Fruit fly (Drosophila melanogaster) whole organism, embryonic: Measurements from ENCODE around the gene CG42676.
A peak's percentile ranks its signal among the peaks of the same experiment; 100 is the strongest.

Experiments used
- Aef1 ChIP-seq: fragments of 200-800 bp; sonication (Bioruptor generic); IDR thresholded peaks from 3 replicates; pipeline ENCODE4 v1.3.6; 2022; ENCODE audit warnings: missing biosample characterization, missing genetic modification characterization
- Atf3 ChIP-seq: fragments of 200-800 bp; sonication (Bioruptor generic); optimal IDR thresholded peaks from 3 replicates; lab custom pipeline; 2016; ENCODE audit warnings: missing biosample characterization, missing genetic modification characterization
- CG10209 ChIP-seq: fragments of 200-800 bp; sonication (Bioruptor generic); optimal IDR thresholded peaks from 3 replicates; lab custom pipeline; 2017; ENCODE audit warnings: missing biosample characterization, mild to moderate bottlenecking, missing genetic modification characterization, missing genetic modification reagents
- CG10543 ChIP-seq: fragments of 200-800 bp; sonication (Bioruptor generic); optimal IDR thresholded peaks from 3 replicates; lab custom pipeline; 2017; ENCODE audit warnings: missing biosample characterization, mild to moderate bottlenecking, missing genetic modification characterization, moderate library complexity
- CG14667 ChIP-seq: fragments of 200-800 bp; sonication (Bioruptor generic); IDR thresholded peaks from 2 replicates; pipeline ENCODE4 v1.3.6; 2022; ENCODE audit warnings: missing biosample characterization, missing genetic modification characterization
- CG14965 ChIP-seq: fragments of 200-800 bp; sonication (Bioruptor generic); optimal IDR thresholded peaks from 2 replicates; lab custom pipeline; 2016; ENCODE audit warnings: missing biosample characterization, missing genetic modification characterization, borderline replicate concordance
- CG1603 ChIP-seq: fragments of 200-800 bp; sonication (Bioruptor generic); optimal IDR thresholded peaks from 2 replicates; lab custom pipeline; 2019; ENCODE audit warnings: missing biosample characterization, mild to moderate bottlenecking, missing genetic modification characterization, moderate library complexity
- CG31365 ChIP-seq: fragments of 200-800 bp; sonication (Bioruptor generic); optimal IDR thresholded peaks from 2 replicates; lab custom pipeline; 2018; ENCODE audit warnings: missing biosample characterization, mild to moderate bottlenecking, missing genetic modification characterization
- CG3163 ChIP-seq: fragments of 200-800 bp; sonication (Bioruptor generic); optimal IDR thresholded peaks from 3 replicates; lab custom pipeline; 2016; ENCODE audit warnings: missing biosample characterization, missing genetic modification characterization
- CG33557 ChIP-seq: fragments of 200-800 bp; sonication (Bioruptor generic); optimal IDR thresholded peaks from 2 replicates; lab custom pipeline; 2019; ENCODE audit warnings: missing biosample characterization, mild to moderate bottlenecking, missing genetic modification characterization, moderate library complexity
- CG3847 ChIP-seq: fragments of 200-800 bp; sonication (Bioruptor generic); IDR thresholded peaks from 2 replicates; pipeline ENCODE4 v1.3.6; 2022; ENCODE audit warnings: missing biosample characterization, missing genetic modification characterization
- CG42726 ChIP-seq: fragments of 200-800 bp; sonication (Bioruptor generic); IDR thresholded peaks from 2 replicates; pipeline ENCODE4 v1.3.6; 2022; ENCODE audit warnings: missing biosample characterization, missing genetic modification characterization; ENCODE audit not compliant: partially characterized antibody
- CG4282 ChIP-seq: fragments of 200-800 bp; sonication (Bioruptor generic); optimal IDR thresholded peaks from 2 replicates; lab custom pipeline; 2016; ENCODE audit warnings: missing biosample characterization, missing genetic modification characterization
- CG6175 ChIP-seq: fragments of 200-800 bp; sonication (Bioruptor generic); IDR thresholded peaks from 3 replicates; pipeline ENCODE4 v1.3.6; 2022; ENCODE audit warnings: missing biosample characterization, missing genetic modification characterization
- CG6254 ChIP-seq: fragments of 200-800 bp; sonication (Bioruptor generic); optimal IDR thresholded peaks from 3 replicates; lab custom pipeline; 2017; ENCODE audit warnings: mild to moderate bottlenecking, missing biosample characterization, missing genetic modification reagents, missing genetic modification characterization
- CG6765 ChIP-seq: fragments of 200-800 bp; sonication (Bioruptor generic); optimal IDR thresholded peaks from 3 replicates; lab custom pipeline; 2017; ENCODE audit warnings: missing biosample characterization, mild to moderate bottlenecking, missing genetic modification characterization
- CG6813 ChIP-seq: fragments of 200-800 bp; sonication (Bioruptor generic); optimal IDR thresholded peaks from 2 replicates; lab custom pipeline; 2017; ENCODE audit warnings: missing biosample characterization, missing genetic modification characterization, mild to moderate bottlenecking, moderate library complexity, missing genetic modification reagents
- CG7963 ChIP-seq: fragments of 200-800 bp; sonication (Bioruptor generic); IDR thresholded peaks from 3 replicates; pipeline ENCODE4 v1.3.6; 2022; ENCODE audit warnings: missing biosample characterization, missing genetic modification characterization; ENCODE audit not compliant: partially characterized antibody
- CG9876 ChIP-seq: fragments of 200-800 bp; sonication (Bioruptor generic); optimal IDR thresholded peaks from 2 replicates; lab custom pipeline; 2016; ENCODE audit warnings: missing biosample characterization, missing genetic modification characterization
- Camta ChIP-seq: fragments of 200-800 bp; sonication (Bioruptor generic); optimal IDR thresholded peaks from 2 replicates; lab custom pipeline; 2016; ENCODE audit warnings: missing biosample characterization, missing genetic modification characterization
- Dip3 ChIP-seq: fragments of 200-800 bp; sonication (Bioruptor generic); optimal IDR thresholded peaks from 3 replicates; lab custom pipeline; 2016; ENCODE audit warnings: missing biosample characterization, missing genetic modification characterization
- E2f2 ChIP-seq: fragments of 200-800 bp; sonication (Bioruptor generic); IDR thresholded peaks from 2 replicates; pipeline ENCODE4 v1.3.6; 2022; ENCODE audit warnings: missing biosample characterization, missing genetic modification characterization
- Gug ChIP-seq: fragments of 200-800 bp; sonication (Bioruptor generic); IDR thresholded peaks from 4 replicates; pipeline ENCODE4 v1.3.6; 2022; ENCODE audit warnings: missing biosample characterization, missing genetic modification characterization
- Hr3 ChIP-seq: fragments of 200-800 bp; sonication (Bioruptor generic); optimal IDR thresholded peaks from 3 replicates; lab custom pipeline; 2016; ENCODE audit warnings: missing biosample characterization, missing genetic modification characterization
- MESR4 ChIP-seq: fragments of 200-800 bp; sonication (Bioruptor generic); optimal IDR thresholded peaks from 2 replicates; lab custom pipeline; 2018; ENCODE audit warnings: missing biosample characterization, mild to moderate bottlenecking, missing genetic modification characterization, moderate library complexity
- Mes4 ChIP-seq: fragments of 200-800 bp; sonication (Bioruptor generic); optimal IDR thresholded peaks from 2 replicates; lab custom pipeline; 2016; ENCODE audit warnings: missing biosample characterization, missing genetic modification characterization
- Oli ChIP-seq: fragments of 200-800 bp; sonication (Bioruptor generic); optimal IDR thresholded peaks from 2 replicates; lab custom pipeline; 2018; ENCODE audit warnings: missing biosample characterization, mild to moderate bottlenecking, missing genetic modification characterization, moderate library complexity
- Ptx1 ChIP-seq: fragments of 200-800 bp; sonication (Bioruptor generic); IDR thresholded peaks from 2 replicates; pipeline ENCODE4 v1.3.6; 2022; ENCODE audit warnings: missing biosample characterization, missing genetic modification characterization
- Rx ChIP-seq: fragments of 200-800 bp; sonication (Bioruptor generic); IDR thresholded peaks from 2 replicates; pipeline ENCODE4 v1.3.6; 2022; ENCODE audit warnings: missing biosample characterization, missing genetic modification characterization
- Xrp1 ChIP-seq: fragments of 200-800 bp; sonication (Bioruptor generic); IDR thresholded peaks from 2 replicates; pipeline ENCODE4 v1.3.6; 2022; ENCODE audit warnings: missing biosample characterization, missing genetic modification characterization
- ac ChIP-seq: fragments of 200-800 bp; sonication (Bioruptor generic); optimal IDR thresholded peaks from 3 replicates; lab custom pipeline; 2017; ENCODE audit warnings: missing biosample characterization, mild to moderate bottlenecking, missing genetic modification characterization
- ase ChIP-seq: fragments of 200-800 bp; sonication (Bioruptor generic); IDR thresholded peaks from 3 replicates; pipeline ENCODE4 v1.3.6; 2022; ENCODE audit warnings: missing biosample characterization, missing genetic modification characterization
- az2 ChIP-seq: fragments of 200-800 bp; sonication (Bioruptor generic); optimal IDR thresholded peaks from 3 replicates; lab custom pipeline; 2016; ENCODE audit warnings: missing biosample characterization, missing genetic modification characterization
- chinmo ChIP-seq: fragments of 200-800 bp; sonication (Bioruptor generic); IDR thresholded peaks from 4 replicates; pipeline ENCODE4 v1.3.6; 2022; ENCODE audit warnings: missing biosample characterization, missing genetic modification characterization; ENCODE audit not compliant: partially characterized antibody
- emc ChIP-seq: fragments of 200-800 bp; sonication (Bioruptor generic); optimal IDR thresholded peaks from 2 replicates; lab custom pipeline; 2016; ENCODE audit warnings: missing biosample characterization, missing genetic modification characterization
- eve ChIP-seq, 2 experiments: fragments of >200 bp; optimal IDR thresholded peaks; 2 replicates each; lab custom pipeline; 2017; ENCODE audit warnings: missing biosample characterization in 2 of 2, missing genetic modification characterization in 2 of 2
- eyg ChIP-seq: fragments of 200-800 bp; sonication (Bioruptor generic); optimal IDR thresholded peaks from 3 replicates; lab custom pipeline; 2016; ENCODE audit warnings: missing biosample characterization, missing genetic modification characterization
- nau ChIP-seq: fragments of 200-800 bp; sonication (Bioruptor generic); optimal IDR thresholded peaks from 3 replicates; lab custom pipeline; 2017; ENCODE audit warnings: missing biosample characterization, mild to moderate bottlenecking, missing genetic modification characterization, missing genetic modification reagents
- pum ChIP-seq: fragments of 200-800 bp; sonication (Bioruptor generic); optimal IDR thresholded peaks from 2 replicates; lab custom pipeline; 2016; ENCODE audit warnings: missing biosample characterization, missing genetic modification characterization
- run ChIP-seq: fragments of 200-800 bp; sonication (Bioruptor generic); optimal IDR thresholded peaks from 3 replicates; lab custom pipeline; 2018; ENCODE audit warnings: missing biosample characterization, mild to moderate bottlenecking, missing genetic modification characterization
- sd ChIP-seq: fragments of 200-800 bp; sonication (Bioruptor generic); optimal IDR thresholded peaks from 3 replicates; lab custom pipeline; 2018; ENCODE audit warnings: missing biosample characterization, mild to moderate bottlenecking, missing genetic modification characterization, moderate library complexity
- sens-2 ChIP-seq: fragments of 200-800 bp; sonication (Bioruptor generic); IDR thresholded peaks from 2 replicates; pipeline ENCODE4 v1.3.6; 2022; ENCODE audit warnings: missing biosample characterization, missing genetic modification characterization
- seq ChIP-seq: fragments of 200-800 bp; sonication (Bioruptor generic); IDR thresholded peaks from 2 replicates; pipeline ENCODE4 v1.3.6; 2022; ENCODE audit warnings: missing biosample characterization, missing genetic modification characterization
- tio ChIP-seq: fragments of 200-800 bp; sonication (Bioruptor generic); optimal IDR thresholded peaks from 2 replicates; lab custom pipeline; 2017; ENCODE audit warnings: missing biosample characterization, missing genetic modification characterization, inconsistent platforms
- ttk ChIP-seq: fragments of 200-800 bp; sonication (Bioruptor generic); IDR thresholded peaks from 2 replicates; pipeline ENCODE4 v2.1.2; 2022; ENCODE audit warnings: missing biosample characterization, missing genetic modification characterization
- unc-4 ChIP-seq: fragments of 200-800 bp; sonication (Bioruptor generic); IDR thresholded peaks from 2 replicates; pipeline ENCODE4 v1.3.6; 2022; ENCODE audit warnings: missing biosample characterization, missing genetic modification characterization; ENCODE audit not compliant: partially characterized antibody
- wor ChIP-seq: fragments of 200-800 bp; sonication (Bioruptor generic); IDR thresholded peaks from 2 replicates; pipeline ENCODE4 v1.3.6; 2022; ENCODE audit warnings: missing biosample characterization, missing genetic modification characterization
- zfh1 ChIP-seq: fragments of 200-800 bp; sonication (Bioruptor generic); IDR thresholded peaks from 3 replicates; pipeline ENCODE4 v1.3.6; 2022; ENCODE audit warnings: missing biosample characterization, missing genetic modification characterization

The CG42676 gene

DNA sequence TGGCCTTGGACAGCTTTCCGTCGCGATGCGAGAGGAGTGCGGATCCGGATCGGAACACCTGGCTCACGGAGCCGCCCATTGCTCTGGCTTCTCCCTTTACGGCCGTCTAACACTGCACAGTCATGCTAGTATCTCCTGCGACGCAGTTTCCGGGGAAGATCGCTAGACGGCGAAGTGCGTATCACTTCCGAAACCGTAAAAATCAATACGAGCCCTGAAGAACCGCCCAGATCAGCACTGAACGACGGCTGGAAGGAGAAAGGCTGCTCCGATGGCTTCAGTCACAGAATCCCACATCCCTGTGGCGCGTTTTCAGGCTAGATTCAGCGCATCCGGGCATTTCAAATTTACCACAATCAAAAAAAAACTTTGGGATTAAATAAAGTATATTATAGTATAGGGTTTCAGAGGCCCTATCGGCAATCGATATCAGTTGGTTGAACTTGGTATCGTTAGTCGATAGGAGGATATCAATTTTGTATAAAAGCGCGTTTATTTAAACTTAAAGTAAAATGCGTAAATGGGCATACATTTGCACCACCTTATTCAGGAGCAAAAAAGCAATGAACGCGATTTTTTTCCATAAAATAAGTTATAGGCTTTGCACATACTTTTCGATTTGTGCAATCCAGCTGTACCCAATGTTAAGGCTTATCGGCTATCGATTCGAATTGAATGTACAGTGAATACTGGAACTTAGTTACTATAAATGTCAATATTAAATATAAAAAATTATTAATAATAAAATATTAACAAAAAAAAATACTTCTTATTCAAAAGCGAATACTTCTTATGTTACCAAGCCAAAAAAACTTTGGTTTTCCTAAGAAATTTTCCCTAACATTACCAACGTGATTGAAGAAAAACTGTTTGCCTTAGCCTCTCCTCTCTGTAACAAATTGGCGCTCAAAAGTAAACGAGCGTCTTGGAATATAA, 27.9 kb upstream of the CG42676 start, which contains the start of the genes CG13933 and PolD2 (continued):
- TF ChIP-seq sens-2 (GFP tag; lab: Robert Waterston, UW) (peak; percentile 99), eyg (no peak), Dip3 (GFP tag; lab: Kevin White, UChicago) (peak; percentile 77), CG4282 (GFP tag; lab: Kevin White, UChicago) (peak; percentile 0), nau (GFP tag; lab: Kevin White, UChicago) (no peak), CG9876 (peak; percentile 52), Ptx1 (GFP tag; lab: Robert Waterston, UW) (peak; percentile 99), az2 (GFP tag; lab: Kevin White, UChicago) (peak; percentile 98), CG33557 (GFP tag; lab: Kevin White, UChicago) (peak; percentile 98), Rx (GFP tag; lab: Robert Waterston, UW) (peak; percentile 96), pum (GFP tag; lab: Kevin White, UChicago) (peak; percentile 65), MESR4 (GFP tag; lab: Kevin White, UChicago) (peak; percentile 16), Camta (GFP tag; lab: Kevin White, UChicago) (peak; percentile 50), Atf3 (GFP tag; lab: Kevin White, UChicago) (peak; percentile 73), CG6765 (GFP tag; lab: Kevin White, UChicago) (peak; percentile 74), ac (GFP tag; lab: Kevin White, UChicago) (peak; percentile 95), sd (tag; lab: Kevin White, UChicago) (no peak), Oli (tag; lab: Kevin White, UChicago) (peak; percentile 99), unc-4 (peak; percentile 64), Xrp1 (GFP tag; lab: Robert Waterston, UW) (peak; percentile 99), CG10209 (GFP tag; lab: Kevin White, UChicago) (peak; percentile 97), Aef1 (peak; percentile 98), Hr3 (peak; percentile 99), Mes4 (peak; percentile 56), E2f2 (GFP tag; lab: Robert Waterston, UW) (peak; percentile 91), run (tag; lab: Kevin White, UChicago) (peak; percentile 92), emc (GFP tag; lab: Kevin White, UChicago) (peak; percentile 1), wor (peak; percentile 98), tio (no peak), CG6175 (GFP tag; lab: Robert Waterston, UW) (peak; percentile 59; the same call in 2 of the 3 replicates), zfh1 (GFP tag; lab: Robert Waterston, UW) (peak; percentile 97), ttk (GFP tag; lab: Robert Waterston, UW) (peak; percentile 97), CG14965 (no peak), seq (GFP tag; lab: Robert Waterston, UW) (peak; percentile 98), CG31365 (no peak), CG14667 (GFP tag; lab: Robert Waterston, UW) (peak; percentile 91), CG7963 (GFP tag; lab: Robert Waterston, UW) (peak; percentile 81), chinmo (GFP tag; lab: Robert Waterston, UW) (peak; percentile 65; the same call in 1 of the 4 replicates), CG1603 (tag; lab: Kevin White, UChicago) (no peak), ase (GFP tag; lab: Robert Waterston, UW) (peak; percentile 92), CG10543 (GFP tag; lab: Kevin White, UChicago) (peak; percentile 90), Gug (GFP tag; lab: Robert Waterston, UW) (peak; percentile 67; the same call in 2 of the 4 replicates), CG6813 (GFP tag; lab: Kevin White, UChicago) (peak; percentile 82), eve (GFP tag; optimal IDR thresholded peaks at IDR 0.05; lab: Kevin White, UChicago) (no peak), CG3847 (GFP tag; lab: Robert Waterston, UW) (peak; percentile 98), CG42726 (GFP tag; lab: Robert Waterston, UW) (no peak), CG6254 (GFP tag; lab: Kevin White, UChicago) (peak; percentile 45), CG3163 (GFP tag; lab: Kevin White, UChicago) (peak; percentile 50)
